Fruit fly (Drosophila melanogaster) whole organism, embryonic: ENCODE results near the gene E2f1.

Source experiments
- CG10321 ChIP-seq: fragments of 200-800 bp; sonication (Bioruptor generic); IDR thresholded peaks from 2 replicates; pipeline ENCODE4 v1.3.6; 2022; ENCODE audit warnings: missing biosample characterization, missing genetic modification characterization
- CG32532 ChIP-seq: fragments of 200-800 bp; sonication (Bioruptor generic); IDR thresholded peaks from 2 replicates; pipeline ENCODE4 v1.3.6; 2022; ENCODE audit warnings: missing biosample characterization, missing genetic modification characterization
- unpg ChIP-seq: fragments of 200-800 bp; sonication (Bioruptor generic); optimal IDR thresholded peaks from 3 replicates; lab custom pipeline; 2018; ENCODE audit warnings: missing biosample characterization, mild to moderate bottlenecking, missing genetic modification characterization, moderate library complexity

- TF ChIP-seq unpg (GFP tag; lab: Kevin White, UChicago) (no peak), CG32532 (GFP tag; lab: Robert Waterston, UW) (no peak), CG10321 (no peak)
Observed at dm6 chr3R:21635181-21635580, 25.5 kb downstream of the E2f1 start.
